Fruit fly (Drosophila melanogaster): Measurements from ENCODE around the gene chico.
A peak's percentile ranks its signal among the peaks of the same experiment; 100 is the strongest.

The chico gene

dm6 chr2L:10231092-10231494 is 15.8 kb downstream of the chico start:
- TF ChIP-seq salr (GFP tag; optimal IDR thresholded peaks at IDR 0.05) (no peak), achi (GFP tag; optimal IDR thresholded peaks at IDR 0.05) (peak; percentile 42), CG6854 (GFP tag; optimal IDR thresholded peaks at IDR 0.05) (no peak), Eip75B (GFP tag; optimal IDR thresholded peaks at IDR 0.05) (peak; percentile 58), CG6792 (GFP tag; optimal IDR thresholded peaks at IDR 0.05) (peak; percentile 32), fkh (GFP tag; optimal IDR thresholded peaks at IDR 0.05) (peak; percentile 5), Ets96B (tag; optimal IDR thresholded peaks at IDR 0.05) (peak; percentile 11), CG10631 (GFP tag; optimal IDR thresholded peaks at IDR 0.05) (peak; percentile 52), Smox (GFP tag; optimal IDR thresholded peaks at IDR 0.05) (no peak), CG8632 (GFP tag; optimal IDR thresholded peaks at IDR 0.05) (peak; percentile 29), CG8119 (GFP tag; IDR thresholded peaks at IDR 0.05) (peak; percentile 51; the same call in 2 of the 3 replicates), Eip78C (GFP tag) (peak; percentile 84), dac (GFP tag; optimal IDR thresholded peaks at IDR 0.05) (peak; percentile 24), pdm3 (GFP tag; optimal IDR thresholded peaks at IDR 0.05) (no peak), CG10669 (GFP tag; optimal IDR thresholded peaks at IDR 0.05) (peak; percentile 51), topi (GFP tag; optimal IDR thresholded peaks at IDR 0.05) (peak; percentile 61), Sox102F (GFP tag; optimal IDR thresholded peaks at IDR 0.05) (peak; percentile 45), CG32006 (GFP tag; optimal IDR thresholded peaks at IDR 0.05) (no peak), Sox14 (GFP tag; optimal IDR thresholded peaks at IDR 0.05) (peak; percentile 61), CG31627 (GFP tag; optimal IDR thresholded peaks at IDR 0.05) (peak; percentile 32), esn (GFP tag; optimal IDR thresholded peaks at IDR 0.05) (peak; percentile 55), Lpt (GFP tag; optimal IDR thresholded peaks at IDR 0.05) (peak; percentile 31), dsx (GFP tag; optimal IDR thresholded peaks at IDR 0.05; ENCODE audit: poor library complexity, severe bottlenecking) (peak; percentile 17), fd59A (GFP tag; optimal IDR thresholded peaks at IDR 0.05) (no peak), Met (GFP tag; optimal IDR thresholded peaks at IDR 0.05) (peak; percentile 54), CG6808 (GFP tag; optimal IDR thresholded peaks at IDR 0.05) (peak; percentile 14), CG8319 (GFP tag; optimal IDR thresholded peaks at IDR 0.05) (peak; percentile 4), net (GFP tag; optimal IDR thresholded peaks at IDR 0.05) (no peak), acj6 (GFP tag; optimal IDR thresholded peaks at IDR 0.05) (peak; percentile 43), ss (GFP tag; optimal IDR thresholded peaks at IDR 0.05) (peak in 1 of 2 experiments; percentile 27), Hr4 (GFP tag; optimal IDR thresholded peaks at IDR 0.05) (peak; percentile 71), CG15336 (GFP tag; IDR thresholded peaks at IDR 0.05) (peak; percentile 49; the same call in 1 of the 2 replicates), cyc (GFP tag; optimal IDR thresholded peaks at IDR 0.05) (peak; percentile 0), CG11294 (GFP tag; IDR thresholded peaks at IDR 0.05) (no peak), CG7368 (GFP tag; optimal IDR thresholded peaks at IDR 0.05) (no peak), vri (GFP tag; optimal IDR thresholded peaks at IDR 0.05) (peak; percentile 4), Sox15 (GFP tag; optimal IDR thresholded peaks at IDR 0.05) (peak; percentile 2), CG3032 (tag; optimal IDR thresholded peaks at IDR 0.05) (peak; percentile 38), Gug (GFP tag; IDR thresholded peaks at IDR 0.05) (no peak), OdsH (GFP tag; optimal IDR thresholded peaks at IDR 0.05) (peak; percentile 57), CG34406 (GFP tag; optimal IDR thresholded peaks at IDR 0.05) (peak; percentile 36)

DNA sequence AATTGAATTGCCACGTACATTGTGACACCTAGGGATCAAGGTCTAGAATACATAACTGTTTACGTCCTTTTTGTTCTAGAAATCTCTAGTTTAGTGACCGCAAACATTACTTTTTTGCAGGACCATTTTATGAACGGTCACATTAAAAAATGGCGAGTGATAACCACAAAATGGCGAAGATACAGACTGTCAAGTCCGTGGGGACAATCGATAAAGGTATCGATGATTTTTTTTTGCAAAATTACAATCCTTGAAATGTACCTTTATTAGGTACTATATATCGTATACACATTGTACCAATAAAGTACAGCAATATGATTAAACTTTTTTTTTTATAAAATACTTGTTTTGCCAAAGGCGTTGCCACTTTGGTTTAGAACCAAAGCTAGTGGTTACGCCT is 16.4 kb downstream of the chico start:
- TF ChIP-seq CG8119 (GFP tag; IDR thresholded peaks at IDR 0.05) (no peak), Eip78C (GFP tag) (peak; percentile 40), CG31627 (GFP tag; optimal IDR thresholded peaks at IDR 0.05) (no peak), vri (GFP tag; optimal IDR thresholded peaks at IDR 0.05) (no peak), achi (GFP tag; optimal IDR thresholded peaks at IDR 0.05) (peak; percentile 9)

All from whole organism, prepupa.